Worm (Caenorhabditis elegans) whole organism, L4 larva: Measurements from ENCODE around the gene F08G12.5.

Experiments used
- lin-13 ChIP-seq: fragments of 150-350 bp; optimal IDR thresholded peaks from 2 replicates; lab custom pipeline; 2014; ENCODE audit warnings: missing biosample characterization, missing genetic modification reagents, missing genetic modification characterization
- lsy-2 ChIP-seq, 2 experiments: fragments of 150-350 bp in 1 of 2; sonication (generic microtip) in 1 of 2; optimal IDR thresholded peaks; 2 replicates each; lab custom pipeline; 2014 to 2017; ENCODE audit warnings: missing biosample characterization in 2 of 2, missing genetic modification characterization in 2 of 2
- nhr-10 ChIP-seq: fragments of 150-350 bp; optimal IDR thresholded peaks from 2 replicates; lab custom pipeline; 2014; ENCODE audit warnings: missing biosample characterization, missing genetic modification characterization
- nhr-28 ChIP-seq: fragments of 150-350 bp; optimal IDR thresholded peaks from 2 replicates; lab custom pipeline; 2014; ENCODE audit warnings: missing biosample characterization, missing genetic modification characterization
- snpc-1.2 ChIP-seq: fragments of 200-800 bp; sonication (Bioruptor generic); IDR thresholded peaks from 2 replicates; pipeline ENCODE4 v1.3.6; 2022; ENCODE audit warnings: missing genetic modification reagents, missing genetic modification characterization, missing compliant biosample characterization
- unc-130 ChIP-seq: sonication (generic microtip); optimal IDR thresholded peaks from 2 replicates; lab custom pipeline; 2016; ENCODE audit warnings: missing genetic modification reagents, missing genetic modification characterization, missing compliant biosample characterization

DNA sequence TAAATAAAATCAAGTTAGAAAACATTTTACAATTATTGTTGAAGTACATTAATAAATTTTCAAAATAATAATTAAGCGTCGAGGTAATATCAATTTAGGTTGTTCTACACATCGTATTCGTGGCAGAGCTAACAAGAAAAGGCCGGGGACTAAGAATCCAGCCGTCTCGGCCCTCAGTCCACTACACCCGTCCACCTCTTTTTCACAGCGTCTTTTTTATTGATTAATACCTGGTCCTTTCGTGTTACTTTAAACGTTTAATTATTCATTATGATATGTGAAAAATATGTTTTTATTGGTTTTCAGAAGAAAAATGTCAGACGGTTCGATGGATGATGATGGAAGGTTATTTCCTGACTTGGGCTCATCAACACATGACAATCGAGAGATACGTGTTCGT lies 3.0 kb downstream of the F08G12.5 start, which contains the start of gene vhl-1:
- TF ChIP-seq lsy-2 (tag; optimal IDR thresholded peaks at IDR 0.05; lab: Kevin White, UChicago), result no peak
- TF ChIP-seq nhr-28 (tag; lab: Kevin White, UChicago), result no peak
- TF ChIP-seq lin-13 (GFP tag; lab: Kevin White, UChicago), result no peak
- TF ChIP-seq nhr-10 (tag; lab: Kevin White, UChicago), result no peak
- TF ChIP-seq snpc-1.2 (GFP tag; lab: Robert Waterston, UW), result no peak
- TF ChIP-seq unc-130 (GFP tag; lab: Kevin White, UChicago), result no peak
